Worm (Caenorhabditis elegans): ENCODE data around the gene F57B9.3.

DNA sequence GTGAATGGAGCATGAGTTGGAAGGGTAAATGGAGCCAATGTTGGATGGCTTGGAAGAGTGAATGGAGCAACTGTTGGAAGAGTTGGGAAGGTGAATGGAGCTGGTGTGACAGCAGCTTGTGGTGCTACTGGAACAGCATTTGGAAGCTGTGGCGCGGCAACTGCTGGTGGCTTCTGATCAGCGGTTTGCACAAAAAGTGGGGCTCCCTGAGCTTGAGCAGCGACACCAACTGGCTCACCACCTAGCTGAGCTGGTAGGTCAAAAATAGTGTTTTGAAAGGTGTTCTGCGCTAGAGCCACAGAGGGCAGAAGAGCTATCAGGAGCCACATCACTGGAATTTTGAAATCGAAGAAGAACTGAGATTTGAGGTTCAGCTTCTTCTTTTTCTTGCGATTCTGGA lies 5.7 kb downstream of the F57B9.3 start:
- TF ChIP-seq ceh-19 (GFP tag; optimal IDR thresholded peaks at IDR 0.05) (no peak), fax-1 (tag; optimal IDR thresholded peaks at IDR 0.05) (no peak), elt-2 (tag; optimal IDR thresholded peaks at IDR 0.05) (no peak), ztf-16 (tag; optimal IDR thresholded peaks at IDR 0.05) (no peak), elt-4 (tag; optimal IDR thresholded peaks at IDR 0.05) (no peak), ahr-1 (tag; optimal IDR thresholded peaks at IDR 0.05) (no peak), sox-2 (GFP tag; IDR thresholded peaks at IDR 0.05) (no peak), nfya-1 (tag; optimal IDR thresholded peaks at IDR 0.05) (no peak), F13H6.1 (tag; optimal IDR thresholded peaks at IDR 0.05) (no peak)
